Fruit fly (Drosophila melanogaster) whole organism, adult: Measurements from ENCODE around the gene mAcon2.
A peak's percentile ranks its signal among the peaks of the same experiment; 100 is the strongest.

Experiments
- CG11617 ChIP-seq: fragments of 200-800 bp; sonication (Bioruptor generic); optimal IDR thresholded peaks from 2 replicates; lab custom pipeline; 2017; ENCODE audit warnings: mild to moderate bottlenecking, missing biosample characterization, missing genetic modification reagents, missing genetic modification characterization
- CG12768 ChIP-seq: fragments of 200-800 bp; sonication (Bioruptor generic); optimal IDR thresholded peaks from 2 replicates; lab custom pipeline; 2017; ENCODE audit warnings: missing biosample characterization, missing genetic modification characterization, mild to moderate bottlenecking, moderate library complexity, missing genetic modification reagents
- CG14711 ChIP-seq: fragments of 200-800 bp; sonication (Bioruptor generic); optimal IDR thresholded peaks from 2 replicates; lab custom pipeline; 2018; ENCODE audit warnings: missing biosample characterization, mild to moderate bottlenecking, missing genetic modification characterization, moderate library complexity
- CG1620 ChIP-seq: fragments of 200-800 bp; sonication (Bioruptor generic); optimal IDR thresholded peaks from 2 replicates; lab custom pipeline; 2016; ENCODE audit warnings: missing biosample characterization, missing genetic modification characterization
- CG33017 ChIP-seq: fragments of 200-800 bp; sonication (Bioruptor generic); optimal IDR thresholded peaks from 2 replicates; lab custom pipeline; 2018; ENCODE audit warnings: missing biosample characterization, mild to moderate bottlenecking, missing genetic modification characterization, moderate library complexity
- CG5204 ChIP-seq: fragments of 200-800 bp; sonication (Bioruptor generic); optimal IDR thresholded peaks from 2 replicates; lab custom pipeline; 2016; ENCODE audit warnings: missing biosample characterization, missing genetic modification characterization
- CG7045 ChIP-seq: fragments of 200-800 bp; sonication (Bioruptor generic); optimal IDR thresholded peaks from 2 replicates; lab custom pipeline; 2017; ENCODE audit warnings: missing biosample characterization, mild to moderate bottlenecking, missing genetic modification characterization
- CG7101 ChIP-seq: fragments of 200-800 bp; sonication (Bioruptor generic); optimal IDR thresholded peaks from 2 replicates; lab custom pipeline; 2018; ENCODE audit warnings: missing biosample characterization, mild to moderate bottlenecking, missing genetic modification characterization, moderate library complexity
- Clk ChIP-seq: fragments of 200-800 bp; sonication (Bioruptor generic); optimal IDR thresholded peaks from 2 replicates; lab custom pipeline; 2017; ENCODE audit warnings: missing biosample characterization, missing genetic modification characterization
- Crg-1 ChIP-seq: fragments of 200-800 bp; sonication (Bioruptor generic); optimal IDR thresholded peaks from 2 replicates; lab custom pipeline; 2016; ENCODE audit warnings: missing biosample characterization, missing genetic modification characterization
- Hr96 ChIP-seq: fragments of 200-800 bp; sonication (Bioruptor generic); optimal IDR thresholded peaks from 2 replicates; lab custom pipeline; 2016; ENCODE audit warnings: missing biosample characterization, missing genetic modification characterization
- Mnt ChIP-seq: fragments of 200-800 bp; sonication (Bioruptor generic); optimal IDR thresholded peaks from 2 replicates; lab custom pipeline; 2016; ENCODE audit warnings: missing biosample characterization, mild to moderate bottlenecking, missing genetic modification characterization
- bab1 ChIP-seq: fragments of 200-800 bp; sonication (Bioruptor generic); optimal IDR thresholded peaks from 3 replicates; lab custom pipeline; 2019; ENCODE audit warnings: missing biosample characterization, mild to moderate bottlenecking, missing genetic modification characterization, moderate library complexity
- cic ChIP-seq: fragments of 200-800 bp; sonication (Bioruptor generic); optimal IDR thresholded peaks from 2 replicates; lab custom pipeline; 2017; ENCODE audit warnings: missing biosample characterization, mild to moderate bottlenecking, missing genetic modification characterization, moderate library complexity
- cnc ChIP-seq, 2 experiments: fragments of >200 bp; optimal IDR thresholded peaks; 2 replicates each; lab custom pipeline; 2017
- kay ChIP-seq: fragments of 200-800 bp; sonication (Bioruptor generic); peaks from one replicate; lab custom pipeline; 2016; ENCODE audit warnings: missing biosample characterization, missing genetic modification characterization, borderline replicate concordance
- ovo ChIP-seq: fragments of 200-800 bp; sonication (Bioruptor generic); optimal IDR thresholded peaks from 2 replicates; lab custom pipeline; 2016; ENCODE audit warnings: missing biosample characterization, missing genetic modification characterization
- pad ChIP-seq: fragments of 200-800 bp; sonication (Bioruptor generic); optimal IDR thresholded peaks from 3 replicates; lab custom pipeline; 2017; ENCODE audit warnings: missing biosample characterization, missing genetic modification characterization, mild to moderate bottlenecking, moderate library complexity, missing genetic modification reagents
- tj ChIP-seq: fragments of 200-800 bp; sonication (Bioruptor generic); optimal IDR thresholded peaks from 3 replicates; lab custom pipeline; 2017; ENCODE audit warnings: missing biosample characterization, mild to moderate bottlenecking, missing genetic modification characterization, moderate library complexity
- toe ChIP-seq: fragments of 200-800 bp; sonication (Bioruptor generic); optimal IDR thresholded peaks from 2 replicates; lab custom pipeline; 2016; ENCODE audit warnings: missing biosample characterization, missing genetic modification characterization

mAcon2 gene

DNA sequence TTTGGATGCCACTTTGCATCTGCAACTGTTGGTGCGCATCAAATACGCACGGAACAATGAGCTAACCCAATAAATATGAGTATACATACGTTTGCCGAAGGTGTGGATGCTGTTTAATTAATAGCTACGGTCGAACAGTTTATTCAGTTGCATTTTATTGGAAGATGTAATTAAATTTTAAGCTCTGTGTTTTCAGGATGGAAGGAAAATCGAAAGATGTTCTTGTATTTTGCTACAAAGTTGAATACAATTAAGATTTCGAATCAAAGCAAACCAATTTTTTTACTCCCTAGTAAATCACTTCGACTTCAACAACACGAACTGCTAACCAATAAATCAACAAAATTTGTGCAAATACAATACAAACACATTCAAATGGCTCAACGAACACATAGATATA is at the start of gene mAcon2:
TSS of gene mAcon2 (plus strand) at position 301 of the 400 bp plus-strand sequence.
- no peak for TF ChIP-seq cic (GFP tag; lab: Kevin White, UChicago)
- no peak for TF ChIP-seq toe (GFP tag; lab: Kevin White, UChicago)
- no peak for TF ChIP-seq Crg-1 (GFP tag; lab: Kevin White, UChicago)
- TF ChIP-seq cnc (optimal IDR thresholded peaks at IDR 0.05; lab: Kevin White, UChicago) = no peak
- no peak for TF ChIP-seq CG7101
- TF ChIP-seq Clk = no peak
- no peak for TF ChIP-seq CG14711 (tag; lab: Kevin White, UChicago)
- no peak for TF ChIP-seq CG33017 (tag; lab: Kevin White, UChicago)
- TF ChIP-seq CG7045 (GFP tag; lab: Kevin White, UChicago) = no peak
- no peak for TF ChIP-seq tj (GFP tag; lab: Kevin White, UChicago)
- no peak for TF ChIP-seq ovo
- TF ChIP-seq kay = no peak
- TF ChIP-seq pad (GFP tag; lab: Kevin White, UChicago) = no peak
- no peak for TF ChIP-seq CG12768 (GFP tag; lab: Kevin White, UChicago)
- TF ChIP-seq CG11617 (GFP tag; lab: Kevin White, UChicago) = no peak
- no peak for TF ChIP-seq CG1620 (GFP tag; lab: Kevin White, UChicago)
- TF ChIP-seq CG5204 = no peak
- no peak for TF ChIP-seq Hr96
- TF ChIP-seq Mnt (GFP tag; lab: Kevin White, UChicago) = no peak
- TF ChIP-seq bab1 (GFP tag; lab: Kevin White, UChicago) = no peak

DNA sequence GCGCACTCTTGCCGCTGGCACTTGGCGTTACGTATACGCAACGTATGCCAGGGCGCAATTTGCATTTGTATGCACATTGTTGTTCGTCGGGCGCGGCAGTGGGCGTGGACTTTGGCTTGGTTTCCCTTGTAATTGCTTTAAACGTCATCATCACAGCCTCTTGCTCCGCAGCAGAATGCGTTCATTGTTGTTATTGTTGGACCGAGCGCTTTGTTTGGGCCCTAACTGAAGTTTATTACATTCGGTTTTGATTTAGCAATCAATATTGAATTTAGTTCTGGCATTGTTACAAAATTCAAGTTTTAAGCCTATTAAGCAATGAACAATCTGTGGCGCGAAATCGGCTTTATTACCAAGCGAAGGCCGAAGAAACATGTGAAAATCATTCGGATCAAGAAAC is 48.9 kb upstream of the mAcon2 start, which contains the start of gene CG43449:
TSS of gene CG43449 (plus strand) at position 301 of the 400 bp plus-strand sequence.
- TF ChIP-seq Hr96 (no peak), bab1 (GFP tag; lab: Kevin White, UChicago) (no peak), Crg-1 (GFP tag; lab: Kevin White, UChicago) (no peak), pad (GFP tag; lab: Kevin White, UChicago) (no peak), Mnt (GFP tag; lab: Kevin White, UChicago) (no peak), CG5204 (no peak), CG14711 (tag; lab: Kevin White, UChicago) (no peak), CG11617 (GFP tag; lab: Kevin White, UChicago) (no peak), CG7101 (no peak), tj (GFP tag; lab: Kevin White, UChicago) (no peak), CG12768 (GFP tag; lab: Kevin White, UChicago) (no peak), Clk (no peak), toe (GFP tag; lab: Kevin White, UChicago) (no peak), kay (no peak)

DNA sequence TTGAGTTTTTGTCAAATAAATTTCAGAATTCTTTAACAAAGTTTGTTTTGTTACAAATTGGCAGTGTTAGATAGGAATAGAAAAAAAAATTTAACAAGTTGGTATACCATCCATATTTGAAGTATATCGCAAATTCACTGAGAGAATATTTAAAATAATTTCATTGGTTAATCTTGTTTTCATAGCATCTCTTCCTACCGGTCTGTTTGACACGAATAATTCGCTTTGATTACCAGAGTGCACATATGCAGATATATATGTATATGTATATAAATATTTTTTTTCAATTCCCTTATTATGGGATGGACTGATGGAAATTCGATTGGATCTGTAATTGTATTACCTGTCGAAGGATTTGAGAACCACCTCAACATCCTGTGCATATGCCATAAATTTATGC is 21.4 kb upstream of the mAcon2 start, which contains the start of gene SdhCL:
TSS of gene SdhCL (minus strand) at position 101 of the 400 bp plus-strand sequence.
- TF ChIP-seq pad (GFP tag; lab: Kevin White, UChicago) (no peak), Mnt (GFP tag; lab: Kevin White, UChicago) (no peak), CG7045 (GFP tag; lab: Kevin White, UChicago) (no peak)

DNA sequence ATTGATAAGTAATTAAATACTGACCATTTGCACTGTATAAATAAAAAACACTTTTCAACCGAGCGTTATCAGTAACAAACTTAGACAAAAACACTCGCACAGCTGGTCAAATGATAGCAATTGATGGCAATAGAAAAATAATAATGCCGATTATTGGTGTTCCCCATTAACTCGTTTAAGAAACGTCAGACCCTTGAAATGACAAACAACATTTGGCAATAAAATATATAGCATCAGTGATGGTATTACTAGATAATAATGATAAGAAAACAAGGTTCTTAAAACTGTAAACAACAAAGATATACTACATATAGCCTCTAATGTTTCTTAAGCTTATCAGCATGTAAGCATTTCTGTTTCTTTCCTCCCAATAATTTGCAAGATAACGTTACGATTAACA is 10.6 kb upstream of the mAcon2 start:
- TF ChIP-seq CG7101 (peak; percentile 27), Hr96 (no peak), CG5204 (peak; percentile 39), kay (peak; percentile 68), CG7045 (GFP tag; lab: Kevin White, UChicago) (peak; percentile 29), CG33017 (tag; lab: Kevin White, UChicago) (peak; percentile 32), bab1 (GFP tag; lab: Kevin White, UChicago) (no peak), tj (GFP tag; lab: Kevin White, UChicago) (no peak), Mnt (GFP tag; lab: Kevin White, UChicago) (peak; percentile 3), CG11617 (GFP tag; lab: Kevin White, UChicago) (peak; percentile 2), cic (GFP tag; lab: Kevin White, UChicago) (peak; percentile 68), CG14711 (tag; lab: Kevin White, UChicago) (peak; percentile 2)

DNA sequence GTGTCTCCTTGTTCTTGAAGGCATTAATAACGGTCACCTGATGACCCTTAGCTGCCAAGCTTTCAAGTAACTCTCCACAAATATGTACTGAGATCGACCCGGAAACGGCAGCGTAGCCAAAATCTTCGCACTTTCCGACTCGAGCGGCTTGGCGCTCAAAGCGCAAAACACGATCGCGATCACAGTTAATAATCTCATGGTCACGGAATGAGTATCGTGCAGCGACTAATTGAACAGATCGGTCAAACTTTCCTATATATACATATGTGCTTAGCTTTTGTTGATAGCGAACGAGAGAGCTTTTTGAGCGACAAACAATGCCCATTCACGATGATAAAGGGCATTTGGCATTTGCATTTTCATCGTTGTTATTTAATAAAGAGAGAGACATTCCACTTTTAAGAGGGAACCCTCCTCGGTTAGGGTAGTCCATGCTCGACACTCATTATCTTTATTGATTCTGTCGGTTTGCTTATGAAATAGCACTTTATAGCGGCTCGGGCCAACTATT is 8.8 kb upstream of the mAcon2 start, which contains the start of gene Ugt35C1:
TSS of gene Ugt35C1 (minus strand) at position 213 of the 511 bp plus-strand sequence.
- TF ChIP-seq CG33017 (tag; lab: Kevin White, UChicago) (no peak), CG7101 (no peak), cnc (optimal IDR thresholded peaks at IDR 0.05; lab: Kevin White, UChicago) (peak; percentile 35 to 93), Mnt (GFP tag; lab: Kevin White, UChicago) (peak; percentile 12), CG7045 (GFP tag; lab: Kevin White, UChicago) (no peak), cic (GFP tag; lab: Kevin White, UChicago) (peak; percentile 51), CG11617 (GFP tag; lab: Kevin White, UChicago) (no peak), Crg-1 (GFP tag; lab: Kevin White, UChicago) (no peak), kay (no peak), CG12768 (GFP tag; lab: Kevin White, UChicago) (no peak), CG14711 (tag; lab: Kevin White, UChicago) (peak; percentile 44), Hr96 (peak; percentile 11), CG5204 (no peak)

DNA sequence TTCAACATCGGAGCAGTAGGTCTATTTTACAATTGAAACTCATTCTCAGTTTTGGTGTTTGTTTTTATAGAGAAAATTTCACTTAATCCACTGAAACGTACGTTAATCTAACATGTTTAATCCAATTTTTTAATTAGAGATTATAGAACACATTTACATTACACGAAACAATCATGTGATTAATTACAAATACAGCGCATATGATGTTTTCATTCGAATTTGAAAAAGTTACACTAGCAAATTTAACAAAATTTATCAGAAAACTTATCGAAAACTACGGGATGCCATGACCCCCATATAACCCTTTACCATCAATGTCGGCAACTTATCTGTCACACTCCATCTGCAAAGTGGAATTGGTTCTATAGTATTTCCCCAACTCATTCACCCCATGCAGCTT is 8.2 kb downstream of the mAcon2 start, which contains the start of gene CheA86a:
TSS of gene CheA86a (minus strand) at position 101 of the 400 bp plus-strand sequence.
- TF ChIP-seq tj (GFP tag; lab: Kevin White, UChicago) (no peak), Clk (no peak)
